Worm (Caenorhabditis elegans) whole organism, L2 larva: ENCODE results near the gene M110.9.

Experiments used
- C34F6.9 ChIP-seq: fragments of 150-350 bp; optimal IDR thresholded peaks from 2 replicates; lab custom pipeline; 2014; ENCODE audit warnings: missing biosample characterization, missing genetic modification characterization
- R02D3.7 ChIP-seq: fragments of 150-350 bp; optimal IDR thresholded peaks from 2 replicates; lab custom pipeline; 2014; ENCODE audit warnings: missing biosample characterization, missing genetic modification characterization
- ZK546.5 ChIP-seq: sonication (generic microtip); optimal IDR thresholded peaks from 2 replicates; lab custom pipeline; 2017; ENCODE audit warnings: missing biosample characterization, missing genetic modification characterization
- alr-1 ChIP-seq: fragments of 150-350 bp; optimal IDR thresholded peaks from 2 replicates; lab custom pipeline; 2014; ENCODE audit warnings: missing biosample characterization, missing genetic modification characterization
- aly-2 ChIP-seq: fragments of 150-350 bp; optimal IDR thresholded peaks from 2 replicates; lab custom pipeline; 2014; ENCODE audit warnings: missing biosample characterization, missing genetic modification characterization
- ama-1 ChIP-seq: fragments of 150-350 bp; optimal IDR thresholded peaks from 2 replicates; lab custom pipeline; 2018; ENCODE audit warnings: inconsistent platforms
- ceh-16 ChIP-seq: fragments of 150-350 bp; optimal IDR thresholded peaks from 2 replicates; lab custom pipeline; 2014; ENCODE audit warnings: missing biosample characterization, missing genetic modification characterization
- ceh-82 ChIP-seq: fragments of 150-350 bp; optimal IDR thresholded peaks from 2 replicates; lab custom pipeline; 2014; ENCODE audit warnings: missing biosample characterization, missing genetic modification characterization
- crh-2 ChIP-seq: sonication (generic microtip); optimal IDR thresholded peaks from 2 replicates; lab custom pipeline; 2017; ENCODE audit warnings: missing biosample characterization, missing genetic modification characterization
- egl-27 ChIP-seq: sonication (generic microtip); optimal IDR thresholded peaks from 3 replicates; lab custom pipeline; 2017; ENCODE audit warnings: missing biosample characterization, missing genetic modification reagents, missing genetic modification characterization
- elt-3 ChIP-seq: sonication (generic microtip); optimal IDR thresholded peaks from 2 replicates; lab custom pipeline; 2017; ENCODE audit warnings: missing biosample characterization, missing genetic modification characterization
- fos-1 ChIP-seq: fragments of 150-350 bp; optimal IDR thresholded peaks from 2 replicates; lab custom pipeline; 2014; ENCODE audit warnings: missing biosample characterization, missing genetic modification characterization
- gmeb-1 ChIP-seq: fragments of 150-350 bp; optimal IDR thresholded peaks from 2 replicates; lab custom pipeline; 2014; ENCODE audit warnings: missing biosample characterization, missing genetic modification characterization
- lin-11 ChIP-seq: fragments of 150-350 bp; sonication (generic microtip); optimal IDR thresholded peaks from 2 replicates; lab custom pipeline; 2014; ENCODE audit warnings: missing biosample characterization, missing genetic modification characterization, inconsistent platforms, mixed read lengths
- lin-13 ChIP-seq: fragments of 150-350 bp; optimal IDR thresholded peaks from 2 replicates; lab custom pipeline; 2014; ENCODE audit warnings: missing biosample characterization, missing genetic modification reagents, missing genetic modification characterization
- lin-39 ChIP-seq: fragments of 150-350 bp; optimal IDR thresholded peaks from 2 replicates; lab custom pipeline; 2014; ENCODE audit warnings: missing biosample characterization, missing genetic modification reagents, missing genetic modification characterization
- lsy-2 ChIP-seq, 2 experiments: fragments of 150-350 bp in 1 of 2; sonication (generic microtip) in 1 of 2; optimal IDR thresholded peaks; 2 replicates each; lab custom pipeline; 2014 to 2017; ENCODE audit warnings: missing biosample characterization in 2 of 2, missing genetic modification characterization in 2 of 2
- mbf-1 ChIP-seq: sonication (generic microtip); optimal IDR thresholded peaks from 2 replicates; lab custom pipeline; 2017; ENCODE audit warnings: missing biosample characterization, missing genetic modification characterization
- nhr-10 ChIP-seq: sonication (generic microtip); optimal IDR thresholded peaks from 2 replicates; lab custom pipeline; 2017; ENCODE audit warnings: missing biosample characterization, missing genetic modification characterization
- nhr-11 ChIP-seq: fragments of 150-350 bp; optimal IDR thresholded peaks from 2 replicates; lab custom pipeline; 2014; ENCODE audit warnings: missing biosample characterization, missing genetic modification characterization
- nhr-12 ChIP-seq: fragments of 150-350 bp; optimal IDR thresholded peaks from 2 replicates; lab custom pipeline; 2014; ENCODE audit warnings: missing biosample characterization, missing genetic modification characterization
- nhr-129 ChIP-seq: fragments of 150-350 bp; optimal IDR thresholded peaks from 2 replicates; lab custom pipeline; 2014; ENCODE audit warnings: missing biosample characterization, missing genetic modification characterization
- nhr-21 ChIP-seq: fragments of 150-350 bp; optimal IDR thresholded peaks from 2 replicates; lab custom pipeline; 2014; ENCODE audit warnings: missing biosample characterization, missing genetic modification characterization
- nhr-23 ChIP-seq: fragments of 150-350 bp; optimal IDR thresholded peaks from 2 replicates; lab custom pipeline; 2014; ENCODE audit warnings: missing biosample characterization, missing genetic modification reagents, missing genetic modification characterization
- nhr-237 ChIP-seq: fragments of 150-350 bp; optimal IDR thresholded peaks from 2 replicates; lab custom pipeline; 2014; ENCODE audit warnings: missing biosample characterization, missing genetic modification characterization
- nhr-6 ChIP-seq: fragments of 150-350 bp; optimal IDR thresholded peaks from 2 replicates; lab custom pipeline; 2014; ENCODE audit warnings: missing biosample characterization, missing genetic modification characterization
- nhr-77 ChIP-seq: fragments of 150-350 bp; optimal IDR thresholded peaks from 2 replicates; lab custom pipeline; 2014; ENCODE audit warnings: missing biosample characterization, missing genetic modification characterization
- peb-1 ChIP-seq: fragments of 150-350 bp; optimal IDR thresholded peaks from 2 replicates; lab custom pipeline; 2014; ENCODE audit warnings: missing biosample characterization, missing genetic modification characterization
- sem-4 ChIP-seq: fragments of 150-350 bp; optimal IDR thresholded peaks from 2 replicates; lab custom pipeline; 2014; ENCODE audit warnings: missing biosample characterization, missing genetic modification reagents, missing genetic modification characterization
- skn-1 ChIP-seq: sonication (generic microtip); optimal IDR thresholded peaks from 2 replicates; lab custom pipeline; 2017; ENCODE audit warnings: missing biosample characterization, missing genetic modification characterization
- sma-3 ChIP-seq: sonication (generic microtip); optimal IDR thresholded peaks from 2 replicates; lab custom pipeline; 2016; ENCODE audit warnings: missing genetic modification reagents, missing genetic modification characterization, missing compliant biosample characterization
- sma-9 ChIP-seq, 2 experiments: fragments of 150-350 bp in 1 of 2; sonication (generic microtip) in 1 of 2; optimal IDR thresholded peaks; 2 replicates each; lab custom pipeline; 2014 to 2016; ENCODE audit warnings: missing genetic modification characterization in 2 of 2, mild to moderate bottlenecking in 1 of 2, missing biosample characterization in 1 of 2, missing compliant biosample characterization in 1 of 2, missing genetic modification reagents in 1 of 2, moderate library complexity in 1 of 2
- snpc-4 ChIP-seq: fragments of 150-350 bp; optimal IDR thresholded peaks from 2 replicates; lab custom pipeline; 2014; ENCODE audit warnings: missing biosample characterization, missing genetic modification characterization
- unc-39 ChIP-seq: fragments of 150-350 bp; optimal IDR thresholded peaks from 2 replicates; lab custom pipeline; 2014; ENCODE audit warnings: missing biosample characterization, missing genetic modification characterization
- unc-55 ChIP-seq: fragments of 150-350 bp; sonication (generic microtip); optimal IDR thresholded peaks from 3 replicates; lab custom pipeline; 2014; ENCODE audit warnings: missing biosample characterization, missing genetic modification reagents, missing genetic modification characterization
- zag-1 ChIP-seq: fragments of 150-350 bp; optimal IDR thresholded peaks from 2 replicates; lab custom pipeline; 2014; ENCODE audit warnings: missing biosample characterization, missing genetic modification characterization
- ztf-1 ChIP-seq: fragments of 200-800 bp; sonication (Bioruptor generic); conservative IDR thresholded peaks from 2 replicates; pipeline ENCODE4 v1.3.6; 2022; ENCODE audit warnings: missing genetic modification characterization, missing compliant biosample characterization
- ztf-11 ChIP-seq: sonication (generic microtip); optimal IDR thresholded peaks from 2 replicates; lab custom pipeline; 2017; ENCODE audit warnings: missing biosample characterization, missing genetic modification characterization
- ztf-4 ChIP-seq: fragments of 150-350 bp; optimal IDR thresholded peaks from 2 replicates; lab custom pipeline; 2014; ENCODE audit warnings: missing biosample characterization, missing genetic modification characterization

M110.9 gene

DNA sequence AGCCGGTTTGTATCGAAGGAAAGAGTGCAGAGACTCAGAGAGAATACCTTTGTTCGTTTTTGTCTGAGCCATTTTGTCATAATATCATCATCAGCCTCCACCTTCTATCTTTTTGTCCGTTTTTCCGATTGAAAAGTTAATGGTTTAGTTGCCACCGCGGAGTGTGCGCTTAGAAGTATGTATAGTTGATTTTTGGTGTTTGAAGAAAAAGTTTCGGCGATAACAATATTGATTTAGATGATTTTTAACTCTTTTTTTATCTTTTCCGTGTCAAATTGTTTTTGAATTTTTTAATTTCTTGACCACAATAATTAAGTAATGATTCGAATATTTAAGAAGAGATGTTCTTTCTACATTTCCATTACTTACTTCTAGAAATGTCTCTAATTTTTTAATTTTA lies 25.5 kb upstream of the M110.9 start:
- TF ChIP-seq ZK546.5 (tag; lab: Kevin White, UChicago) = no peak
- no peak for TF ChIP-seq C34F6.9
- no peak for TF ChIP-seq lin-11 (tag; lab: Kevin White, UChicago)
- no peak for TF ChIP-seq snpc-4 (tag; lab: Kevin White, UChicago)
- TF ChIP-seq skn-1 = peak; percentile 70
- TF ChIP-seq unc-55 (GFP tag; lab: Kevin White, UChicago) = no peak
- no peak for TF ChIP-seq sma-3 (GFP tag; lab: Kevin White, UChicago)
- TF ChIP-seq lsy-2 (tag; optimal IDR thresholded peaks at IDR 0.05; lab: Kevin White, UChicago) = no peak
- peak; percentile 40 for TF ChIP-seq fos-1 (tag; lab: Kevin White, UChicago)
- no peak for TF ChIP-seq ceh-16 (tag; lab: Kevin White, UChicago)
- TF ChIP-seq R02D3.7 (tag; lab: Kevin White, UChicago) = no peak
- no peak for TF ChIP-seq crh-2 (tag; lab: Kevin White, UChicago)

ce11 chrII:8209476-8209875 lies 21.6 kb upstream of the M110.9 start, which contains the start of gene M110.8:
M110.8 (minus strand) TSS chrII:8209576.
- TF ChIP-seq ztf-4 (tag; lab: Kevin White, UChicago) (no peak), ama-1 (lab: Kevin White, UChicago) (no peak), peb-1 (tag; lab: Kevin White, UChicago) (no peak), lin-39 (tag; lab: Kevin White, UChicago) (no peak), lin-13 (GFP tag; lab: Kevin White, UChicago) (no peak), fos-1 (tag; lab: Kevin White, UChicago) (no peak), gmeb-1 (tag; lab: Kevin White, UChicago) (no peak), sem-4 (tag; lab: Kevin White, UChicago) (no peak), nhr-21 (tag; lab: Kevin White, UChicago) (no peak), unc-55 (GFP tag; lab: Kevin White, UChicago) (no peak), elt-3 (tag; lab: Kevin White, UChicago) (no peak), nhr-129 (tag; lab: Kevin White, UChicago) (no peak), nhr-11 (no peak), C34F6.9 (no peak), nhr-10 (tag; lab: Kevin White, UChicago) (no peak), aly-2 (tag; lab: Kevin White, UChicago) (no peak), skn-1 (no peak), zag-1 (tag; lab: Kevin White, UChicago) (no peak), nhr-6 (tag; lab: Kevin White, UChicago) (no peak)

DNA sequence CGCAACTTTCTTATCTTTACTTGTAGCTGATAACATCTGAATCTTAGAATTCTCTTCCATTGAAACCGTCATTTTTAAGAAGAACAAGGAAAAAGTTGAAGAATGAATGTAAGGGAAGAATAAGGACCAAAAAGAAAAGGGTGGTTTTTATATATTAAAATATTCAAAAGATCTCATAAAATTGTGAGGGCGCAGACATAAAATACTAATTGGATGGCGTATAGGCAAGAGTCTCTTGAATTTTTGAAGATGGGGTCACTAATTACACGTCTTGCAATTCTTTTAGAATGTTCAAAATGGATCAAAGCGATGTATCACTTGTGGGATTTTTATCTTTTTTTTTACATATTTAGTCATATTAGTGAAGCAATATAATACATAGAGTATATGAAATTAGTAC lies 18.4 kb upstream of the M110.9 start, which contains the start of gene twk-3:
Gene twk-3, minus strand, starts transcription at position 101 of the 400 bp plus-strand sequence.
- no peak for TF ChIP-seq aly-2 (tag; lab: Kevin White, UChicago)
- no peak for TF ChIP-seq egl-27 (tag; lab: Kevin White, UChicago)
- no peak for TF ChIP-seq nhr-12 (tag; lab: Kevin White, UChicago)
- no peak for TF ChIP-seq peb-1 (tag; lab: Kevin White, UChicago)
- no peak for TF ChIP-seq sma-3 (GFP tag; lab: Kevin White, UChicago)
- no peak for TF ChIP-seq nhr-129 (tag; lab: Kevin White, UChicago)
- TF ChIP-seq mbf-1 (tag; lab: Kevin White, UChicago) = no peak
- TF ChIP-seq ztf-11 (tag; lab: Kevin White, UChicago) = no peak
- no peak for TF ChIP-seq ztf-1 (GFP tag; lab: Robert Waterston, UW)
- TF ChIP-seq lsy-2 (tag; optimal IDR thresholded peaks at IDR 0.05; lab: Kevin White, UChicago) = no peak
- no peak for TF ChIP-seq unc-39 (tag; lab: Kevin White, UChicago)
- TF ChIP-seq ceh-82 (tag; lab: Kevin White, UChicago) = no peak
- TF ChIP-seq nhr-77 = no peak
- TF ChIP-seq R02D3.7 (tag; lab: Kevin White, UChicago) = no peak
- no peak for TF ChIP-seq gmeb-1 (tag; lab: Kevin White, UChicago)
- no peak for TF ChIP-seq nhr-23
- no peak for TF ChIP-seq lin-11 (tag; lab: Kevin White, UChicago)
- no peak for TF ChIP-seq ztf-4 (tag; lab: Kevin White, UChicago)
- no peak for TF ChIP-seq fos-1 (tag; lab: Kevin White, UChicago)
- no peak for TF ChIP-seq ZK546.5 (tag; lab: Kevin White, UChicago)

DNA sequence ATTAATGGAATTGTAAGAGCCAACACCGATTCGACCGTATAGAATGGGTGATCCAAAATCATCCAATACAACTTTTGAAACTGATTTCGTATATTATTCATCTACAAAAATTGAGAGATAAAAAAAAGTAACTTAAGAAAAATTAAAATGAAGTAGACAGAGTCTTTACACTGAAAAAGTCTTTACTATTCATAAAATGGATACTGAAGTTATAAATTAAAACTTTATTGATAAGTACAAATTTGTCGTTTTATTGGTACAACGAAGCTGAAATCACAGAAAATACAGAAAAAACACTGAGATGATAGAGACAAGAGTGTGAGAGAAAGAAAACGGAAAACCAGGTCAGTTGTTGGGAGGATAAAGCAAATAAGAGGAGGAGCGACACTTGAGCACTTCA lies 16.7 kb upstream of the M110.9 start, which contains the start of gene M110.10:
Gene M110.10, minus strand, starts transcription at position 101 of the 400 bp plus-strand sequence.
- TF ChIP-seq nhr-237 = no peak
- TF ChIP-seq ceh-16 (tag; lab: Kevin White, UChicago) = no peak
- no peak for TF ChIP-seq nhr-77
- TF ChIP-seq mbf-1 (tag; lab: Kevin White, UChicago) = no peak
- no peak for TF ChIP-seq nhr-11
- no peak for TF ChIP-seq snpc-4 (tag; lab: Kevin White, UChicago)
- no peak for TF ChIP-seq nhr-6 (tag; lab: Kevin White, UChicago)
- TF ChIP-seq elt-3 (tag; lab: Kevin White, UChicago) = no peak
- no peak for TF ChIP-seq egl-27 (tag; lab: Kevin White, UChicago)
- TF ChIP-seq unc-39 (tag; lab: Kevin White, UChicago) = no peak
- no peak for TF ChIP-seq ZK546.5 (tag; lab: Kevin White, UChicago)
- no peak for TF ChIP-seq alr-1 (tag; lab: Kevin White, UChicago)
- no peak for TF ChIP-seq sma-9 (GFP tag; optimal IDR thresholded peaks at IDR 0.05; lab: Kevin White, UChicago)
- TF ChIP-seq sma-9 (tag; optimal IDR thresholded peaks at IDR 0.05; lab: Kevin White, UChicago) = no peak
- TF ChIP-seq lin-39 (tag; lab: Kevin White, UChicago) = no peak
- TF ChIP-seq nhr-10 (tag; lab: Kevin White, UChicago) = no peak
